Worm (Caenorhabditis elegans): ENCODE data around the gene dsl-6.

ce11 chrIV:11425442-11425841 is 27.3 kb upstream of the dsl-6 start, which contains the start of gene kin-4:
- TF ChIP-seq ref-1 (GFP tag; conservative IDR thresholded peaks at IDR 0.05) (no peak), ztf-29 (GFP tag; IDR thresholded peaks at IDR 0.05) (no peak), T22C8.4 (GFP tag; IDR thresholded peaks at IDR 0.05) (no peak)

All from whole organism, midembryonic.